Worm (Caenorhabditis elegans): ENCODE results near the gene F44B9.8.

- TF ChIP-seq eor-1 (tag; optimal IDR thresholded peaks at IDR 0.05) (no peak), pha-4 (tag; optimal IDR thresholded peaks at IDR 0.05) (peak; percentile 11), nhr-11 (tag; optimal IDR thresholded peaks at IDR 0.05) (no peak), unc-62 (GFP tag; optimal IDR thresholded peaks at IDR 0.05) (no peak), zag-1 (tag; optimal IDR thresholded peaks at IDR 0.05) (no peak), nhr-76 (tag; optimal IDR thresholded peaks at IDR 0.05) (no peak), mml-1 (tag; optimal IDR thresholded peaks at IDR 0.05) (no peak), nhr-12 (tag; optimal IDR thresholded peaks at IDR 0.05) (no peak), hmg-11 (tag; optimal IDR thresholded peaks at IDR 0.05) (peak; percentile 36), ZK546.5 (tag; optimal IDR thresholded peaks at IDR 0.05) (no peak)
Measured at ce11 chrIII:8009769-8010168, 19.7 kb downstream of the F44B9.8 start, which contains the start of gene cit-1.1.
